Fruit fly (Drosophila melanogaster) whole organism, embryonic: ENCODE measurements around the gene CG1785.
A peak's percentile ranks its signal among the peaks of the same experiment; 100 is the strongest.

Source experiments
- Aef1 ChIP-seq: fragments of 200-800 bp; sonication (Bioruptor generic); IDR thresholded peaks from 3 replicates; pipeline ENCODE4 v1.3.6; 2022; ENCODE audit warnings: missing biosample characterization, missing genetic modification characterization
- Atf3 ChIP-seq: fragments of 200-800 bp; sonication (Bioruptor generic); optimal IDR thresholded peaks from 3 replicates; lab custom pipeline; 2016; ENCODE audit warnings: missing biosample characterization, missing genetic modification characterization
- B-H2 ChIP-seq: fragments of 200-800 bp; sonication (Bioruptor generic); optimal IDR thresholded peaks from 2 replicates; lab custom pipeline; 2018; ENCODE audit warnings: missing biosample characterization, mild to moderate bottlenecking, missing genetic modification characterization
- C15 ChIP-seq: fragments of 200-800 bp; sonication (Bioruptor generic); IDR thresholded peaks from 3 replicates; pipeline ENCODE4 v1.3.6; 2022; ENCODE audit warnings: missing biosample characterization, missing genetic modification characterization
- CG1024 ChIP-seq: fragments of 200-800 bp; sonication (Bioruptor generic); IDR thresholded peaks from 2 replicates; pipeline ENCODE4 v1.3.6; 2022; ENCODE audit warnings: missing biosample characterization, missing genetic modification characterization
- CG10462 ChIP-seq: fragments of 200-800 bp; sonication (Bioruptor generic); optimal IDR thresholded peaks from 2 replicates; lab custom pipeline; 2016; ENCODE audit warnings: missing biosample characterization, missing genetic modification characterization
- CG11085 ChIP-seq: fragments of 200-800 bp; sonication (Bioruptor generic); IDR thresholded peaks from 2 replicates; pipeline ENCODE4 v1.3.6; 2022; ENCODE audit warnings: missing biosample characterization, missing genetic modification characterization
- CG11398 ChIP-seq: fragments of 200-800 bp; sonication (Bioruptor generic); optimal IDR thresholded peaks from 2 replicates; lab custom pipeline; 2016; ENCODE audit warnings: missing biosample characterization, missing genetic modification characterization
- CG11696 ChIP-seq: fragments of 200-800 bp; sonication (Bioruptor generic); IDR thresholded peaks from 2 replicates; pipeline ENCODE4 v1.3.6; 2022; ENCODE audit warnings: missing biosample characterization, missing genetic modification characterization
- CG12155 ChIP-seq: fragments of 200-800 bp; sonication (Bioruptor generic); optimal IDR thresholded peaks from 3 replicates; lab custom pipeline; 2016; ENCODE audit warnings: missing biosample characterization, missing genetic modification characterization
- CG1233 ChIP-seq: fragments of 200-800 bp; sonication (Bioruptor generic); optimal IDR thresholded peaks from 4 replicates; lab custom pipeline; 2018; ENCODE audit warnings: missing biosample characterization, mild to moderate bottlenecking, missing genetic modification characterization
- CG12391 ChIP-seq: fragments of 200-800 bp; sonication (Bioruptor generic); optimal IDR thresholded peaks from 3 replicates; lab custom pipeline; 2018; ENCODE audit warnings: missing biosample characterization, mild to moderate bottlenecking, missing genetic modification characterization, moderate library complexity
- CG12769 ChIP-seq: fragments of 200-800 bp; sonication (Bioruptor generic); optimal IDR thresholded peaks from 2 replicates; lab custom pipeline; 2019; ENCODE audit warnings: missing biosample characterization, mild to moderate bottlenecking, missing genetic modification characterization, moderate library complexity
- CG13287 ChIP-seq: fragments of 200-800 bp; sonication (Bioruptor generic); IDR thresholded peaks from 2 replicates; pipeline ENCODE4 v1.3.6; 2022; ENCODE audit warnings: missing biosample characterization, missing genetic modification characterization; ENCODE audit not compliant: partially characterized antibody
- CG13624 ChIP-seq: fragments of 200-800 bp; sonication (Bioruptor generic); optimal IDR thresholded peaks from 2 replicates; lab custom pipeline; 2016; ENCODE audit warnings: missing biosample characterization, missing genetic modification characterization
- CG15073 ChIP-seq: fragments of 200-800 bp; sonication (Bioruptor generic); optimal IDR thresholded peaks from 2 replicates; lab custom pipeline; 2016; ENCODE audit warnings: missing biosample characterization, missing genetic modification characterization
- CG15269 ChIP-seq: fragments of 200-800 bp; sonication (Bioruptor generic); optimal IDR thresholded peaks from 2 replicates; lab custom pipeline; 2018; ENCODE audit warnings: missing biosample characterization, mild to moderate bottlenecking, missing genetic modification characterization, moderate library complexity
- CG17359 ChIP-seq: fragments of 200-800 bp; sonication (Bioruptor generic); optimal IDR thresholded peaks from 3 replicates; lab custom pipeline; 2018; ENCODE audit warnings: missing biosample characterization, mild to moderate bottlenecking, missing genetic modification characterization, moderate library complexity
- CG2202 ChIP-seq: fragments of 200-800 bp; sonication (Bioruptor generic); optimal IDR thresholded peaks from 2 replicates; lab custom pipeline; 2018; ENCODE audit warnings: missing biosample characterization, mild to moderate bottlenecking, missing genetic modification characterization
- CG32767 ChIP-seq: fragments of 200-800 bp; sonication (Bioruptor generic); IDR thresholded peaks from 2 replicates; pipeline ENCODE4 v1.3.6; 2022; ENCODE audit warnings: missing biosample characterization, missing genetic modification characterization
- CG4360 ChIP-seq: fragments of 200-800 bp; sonication (Bioruptor generic); IDR thresholded peaks from 2 replicates; pipeline ENCODE4 v1.3.6; 2022; ENCODE audit warnings: missing biosample characterization, missing genetic modification characterization
- CG43689 ChIP-seq: fragments of 200-800 bp; sonication (Bioruptor generic); IDR thresholded peaks from 2 replicates; pipeline ENCODE4 v1.3.6; 2022; ENCODE audit warnings: missing biosample characterization, missing genetic modification characterization
- CG6654 ChIP-seq: fragments of 200-800 bp; sonication (Bioruptor generic); optimal IDR thresholded peaks from 2 replicates; lab custom pipeline; 2017; ENCODE audit warnings: missing biosample characterization, mild to moderate bottlenecking, missing genetic modification characterization
- CG7745 ChIP-seq: fragments of 200-800 bp; sonication (Bioruptor generic); optimal IDR thresholded peaks from 2 replicates; lab custom pipeline; 2018; ENCODE audit warnings: missing biosample characterization, mild to moderate bottlenecking, missing genetic modification characterization, moderate library complexity
- CG8388 ChIP-seq: fragments of 200-800 bp; sonication (Bioruptor generic); optimal IDR thresholded peaks from 2 replicates; lab custom pipeline; 2019; ENCODE audit warnings: missing biosample characterization, mild to moderate bottlenecking, missing genetic modification characterization, moderate library complexity
- CG9215 ChIP-seq: fragments of 200-800 bp; sonication (Bioruptor generic); IDR thresholded peaks from 2 replicates; pipeline ENCODE4 v1.3.6; 2022; ENCODE audit warnings: missing biosample characterization, missing genetic modification characterization
- D19B ChIP-seq: fragments of 200-800 bp; sonication (Bioruptor generic); optimal IDR thresholded peaks from 2 replicates; lab custom pipeline; 2017; ENCODE audit warnings: missing biosample characterization, mild to moderate bottlenecking, missing genetic modification characterization
- Dip3 ChIP-seq: fragments of 200-800 bp; sonication (Bioruptor generic); optimal IDR thresholded peaks from 3 replicates; lab custom pipeline; 2016; ENCODE audit warnings: missing biosample characterization, missing genetic modification characterization
- Dref ChIP-seq: fragments of 200-800 bp; sonication (Bioruptor generic); IDR thresholded peaks from 2 replicates; pipeline ENCODE4 v1.3.6; 2022; ENCODE audit warnings: missing biosample characterization, missing genetic modification characterization
- Fer1 ChIP-seq: fragments of 200-800 bp; sonication (Bioruptor generic); optimal IDR thresholded peaks from 2 replicates; lab custom pipeline; 2017; ENCODE audit warnings: missing biosample characterization, mild to moderate bottlenecking, missing genetic modification characterization
- HLH3B ChIP-seq: fragments of 200-800 bp; sonication (Bioruptor generic); IDR thresholded peaks from 2 replicates; pipeline ENCODE4 v1.3.6; 2022; ENCODE audit warnings: missing biosample characterization, missing genetic modification characterization
- HLH4C ChIP-seq: fragments of 200-800 bp; sonication (Bioruptor generic); IDR thresholded peaks from 3 replicates; pipeline ENCODE4 v1.3.6; 2022; ENCODE audit warnings: missing biosample characterization, missing genetic modification characterization; ENCODE audit not compliant: partially characterized antibody
- Hand ChIP-seq: fragments of 200-800 bp; sonication (Bioruptor generic); optimal IDR thresholded peaks from 2 replicates; lab custom pipeline; 2017; ENCODE audit warnings: mild to moderate bottlenecking, missing biosample characterization, missing genetic modification reagents, missing genetic modification characterization
- Hr3 ChIP-seq: fragments of 200-800 bp; sonication (Bioruptor generic); optimal IDR thresholded peaks from 3 replicates; lab custom pipeline; 2016; ENCODE audit warnings: missing biosample characterization, missing genetic modification characterization
- Myb ChIP-seq: fragments of 200-800 bp; sonication (Bioruptor generic); optimal IDR thresholded peaks from 2 replicates; lab custom pipeline; 2016; ENCODE audit warnings: missing biosample characterization, missing genetic modification characterization
- Six4 ChIP-seq: fragments of 200-800 bp; sonication (Bioruptor generic); optimal IDR thresholded peaks from 2 replicates; lab custom pipeline; 2016; ENCODE audit warnings: missing biosample characterization, missing genetic modification characterization
- ash1 ChIP-seq: fragments of 200-800 bp; sonication (Bioruptor generic); optimal IDR thresholded peaks from 2 replicates; lab custom pipeline; 2018; ENCODE audit warnings: missing biosample characterization, mild to moderate bottlenecking, missing genetic modification characterization
- chif ChIP-seq, 2 experiments: fragments of 200-800 bp; sonication (Bioruptor generic); optimal IDR thresholded peaks; 3 replicates each; lab custom pipeline; 2016; ENCODE audit warnings: missing biosample characterization in 2 of 2, missing genetic modification characterization in 2 of 2
- chn ChIP-seq: fragments of 200-800 bp; sonication (Bioruptor generic); optimal IDR thresholded peaks from 2 replicates; lab custom pipeline; 2016; ENCODE audit warnings: missing biosample characterization, missing genetic modification characterization
- dati ChIP-seq: fragments of 200-800 bp; sonication (Bioruptor generic); IDR thresholded peaks from 2 replicates; pipeline ENCODE4 v1.3.6; 2022; ENCODE audit warnings: missing biosample characterization, missing genetic modification characterization
- fu2 ChIP-seq: fragments of 200-800 bp; sonication (Bioruptor generic); optimal IDR thresholded peaks from 2 replicates; lab custom pipeline; 2016; ENCODE audit warnings: missing biosample characterization, missing genetic modification characterization
- h ChIP-seq: fragments of >200 bp; optimal IDR thresholded peaks from 2 replicates; lab custom pipeline; 2017
- jing ChIP-seq: fragments of 200-800 bp; sonication (Bioruptor generic); optimal IDR thresholded peaks from 2 replicates; lab custom pipeline; 2018; ENCODE audit warnings: missing biosample characterization, mild to moderate bottlenecking, missing genetic modification characterization
- klu ChIP-seq: fragments of 200-800 bp; sonication (Bioruptor generic); IDR thresholded peaks from 2 replicates; pipeline ENCODE4 v1.3.6; 2022; ENCODE audit warnings: missing biosample characterization, missing genetic modification characterization
- nerfin-1 ChIP-seq: fragments of 200-800 bp; sonication (Bioruptor generic); optimal IDR thresholded peaks from 3 replicates; lab custom pipeline; 2019; ENCODE audit warnings: missing biosample characterization, mild to moderate bottlenecking, missing genetic modification characterization, moderate library complexity
- oc ChIP-seq: fragments of 200-800 bp; sonication (Bioruptor generic); optimal IDR thresholded peaks from 2 replicates; lab custom pipeline; 2018; ENCODE audit warnings: missing biosample characterization, mild to moderate bottlenecking, missing genetic modification characterization, moderate library complexity
- odd ChIP-seq: fragments of 200-800 bp; sonication (Bioruptor generic); optimal IDR thresholded peaks from 2 replicates; lab custom pipeline; 2017; ENCODE audit warnings: missing biosample characterization, mild to moderate bottlenecking, missing genetic modification characterization
- sens ChIP-seq: fragments of 200-800 bp; sonication (Bioruptor generic); peaks from one replicate; lab custom pipeline; 2016; ENCODE audit warnings: missing biosample characterization, missing genetic modification characterization
- sim ChIP-seq: fragments of 200-800 bp; sonication (Bioruptor generic); IDR thresholded peaks from 2 replicates; pipeline ENCODE4 v1.3.6; 2022; ENCODE audit warnings: missing biosample characterization, missing genetic modification characterization
- sqz ChIP-seq: fragments of 200-800 bp; sonication (Bioruptor generic); optimal IDR thresholded peaks from 3 replicates; lab custom pipeline; 2018; ENCODE audit warnings: missing biosample characterization, mild to moderate bottlenecking, missing genetic modification characterization
- vvl ChIP-seq: fragments of 200-800 bp; sonication (Bioruptor generic); IDR thresholded peaks from 2 replicates; pipeline ENCODE4 v1.3.6; 2022; ENCODE audit warnings: missing biosample characterization, missing genetic modification characterization
- zfh1 ChIP-seq: fragments of 200-800 bp; sonication (Bioruptor generic); IDR thresholded peaks from 3 replicates; pipeline ENCODE4 v1.3.6; 2022; ENCODE audit warnings: missing biosample characterization, missing genetic modification characterization

CG1785 gene

DNA sequence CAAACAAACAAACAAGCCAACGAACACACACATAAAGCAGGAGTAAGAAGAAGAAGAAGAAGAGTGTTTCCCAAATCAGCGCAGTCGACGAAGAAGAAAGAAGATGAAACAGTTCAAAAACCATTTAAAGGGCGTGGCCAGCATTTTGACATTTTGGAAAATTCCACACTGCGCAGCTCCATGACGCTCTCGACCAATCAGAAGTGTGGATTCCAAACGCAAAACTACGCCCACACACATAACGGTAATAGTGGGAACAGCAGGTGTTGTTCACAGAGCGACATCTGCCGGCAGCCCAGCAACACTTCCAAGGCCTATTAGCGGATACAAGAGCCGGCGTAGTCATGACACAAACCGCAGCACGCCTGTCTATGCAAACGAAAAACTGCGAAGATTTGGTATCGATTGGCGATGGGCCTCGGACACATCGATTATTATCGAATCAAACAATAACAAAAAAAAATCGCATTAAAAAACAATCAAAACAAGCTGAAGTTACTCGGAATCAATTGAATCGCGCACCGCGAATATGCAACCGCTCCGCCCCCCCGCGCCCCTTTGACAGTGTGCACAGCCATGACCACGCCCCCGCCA lies 38.0 kb upstream of the CG1785 start, which contains the start of gene Rubicon (continued):
- TF ChIP-seq zfh1 (GFP tag; lab: Robert Waterston, UW) (peak; percentile 45; the same call in 1 of the 3 replicates), CG13624 (GFP tag; lab: Kevin White, UChicago) (peak; percentile 71), CG8388 (GFP tag; lab: Kevin White, UChicago) (no peak), CG10462 (GFP tag; lab: Kevin White, UChicago) (peak; percentile 96), CG1233 (GFP tag; lab: Kevin White, UChicago) (peak; percentile 44), C15 (GFP tag; lab: Robert Waterston, UW) (no peak), jing (GFP tag; lab: Kevin White, UChicago) (no peak), oc (tag; lab: Kevin White, UChicago) (peak; percentile 90), sqz (GFP tag; lab: Kevin White, UChicago) (peak; percentile 89), Six4 (no peak), CG11696 (GFP tag; lab: Robert Waterston, UW) (no peak), CG12155 (GFP tag; lab: Kevin White, UChicago) (peak; percentile 50), Aef1 (no peak), fu2 (GFP tag; lab: Kevin White, UChicago) (peak; percentile 34), Dref (GFP tag; lab: Robert Waterston, UW) (peak; percentile 97), Myb (GFP tag; lab: Kevin White, UChicago) (peak; percentile 66), Hand (GFP tag; lab: Kevin White, UChicago) (no peak), CG15073 (GFP tag; lab: Kevin White, UChicago) (no peak), vvl (peak; percentile 74), HLH4C (GFP tag; lab: Robert Waterston, UW) (peak; percentile 91), HLH3B (0 out of 2 replicates have a peak, but pooled peaks have one; percentile 30), CG6654 (GFP tag; lab: Kevin White, UChicago) (no peak), CG43689 (GFP tag; lab: Robert Waterston, UW) (no peak), CG11398 (GFP tag; lab: Kevin White, UChicago) (no peak), CG11085 (GFP tag; lab: Robert Waterston, UW) (peak; percentile 60), CG1024 (no peak), CG15269 (tag; lab: Kevin White, UChicago) (peak; percentile 11), CG13287 (GFP tag; lab: Robert Waterston, UW) (peak; percentile 93), chn (GFP tag; lab: Kevin White, UChicago) (peak; percentile 23), CG12769 (tag; lab: Kevin White, UChicago) (peak; percentile 55), CG2202 (peak; percentile 1), CG4360 (GFP tag; lab: Robert Waterston, UW) (no peak), odd (no peak), D19B (no peak), CG7745 (no peak), h (lab: Kevin White, UChicago) (no peak), sens (GFP tag; lab: Kevin White, UChicago) (peak; percentile 76), dati (no peak), nerfin-1 (tag; lab: Kevin White, UChicago) (peak; percentile 31), ash1 (GFP tag; lab: Kevin White, UChicago) (no peak), klu (GFP tag; lab: Robert Waterston, UW) (peak; percentile 9; the same call in 1 of the 2 replicates), CG17359 (tag; lab: Kevin White, UChicago) (peak; percentile 38), Hr3 (GFP tag; lab: Kevin White, UChicago) (no peak), Fer1 (GFP tag; lab: Kevin White, UChicago) (no peak), CG32767 (GFP tag; lab: Robert Waterston, UW) (no peak), chif (GFP tag; optimal IDR thresholded peaks at IDR 0.05; lab: Kevin White, UChicago) (peak in 1 of 2 experiments; percentile 29), CG12391 (tag; lab: Kevin White, UChicago) (peak; percentile 51), sim (GFP tag; lab: Robert Waterston, UW) (no peak), CG9215 (GFP tag; lab: Robert Waterston, UW) (peak; percentile 26; the same call in 1 of the 2 replicates), Dip3 (peak; percentile 99), B-H2 (peak; percentile 59), Atf3 (peak; percentile 15)
